Worm (Caenorhabditis elegans) whole organism, mixed stage, embryonic: ENCODE data around the gene fbxa-26.

ENCODE experiments used
- ceh-39 ChIP-seq: fragments of 150-350 bp; optimal IDR thresholded peaks from 2 replicates; lab custom pipeline; 2014; ENCODE audit warnings: missing biosample characterization, missing genetic modification characterization
- ceh-43 ChIP-seq: fragments of 200-800 bp; sonication (Bioruptor generic); optimal IDR thresholded peaks from 2 replicates; lab custom pipeline; 2018; ENCODE audit warnings: mild to moderate bottlenecking, missing genetic modification characterization, moderate library complexity, missing compliant biosample characterization
- drap-1 ChIP-seq: fragments of 200-800 bp; sonication (Bioruptor generic); optimal IDR thresholded peaks from 3 replicates; lab custom pipeline; 2018; ENCODE audit warnings: mild to moderate bottlenecking, missing genetic modification characterization, missing compliant biosample characterization
- elt-3 ChIP-seq: fragments of 150-350 bp; optimal IDR thresholded peaks from 2 replicates; lab custom pipeline; 2014; ENCODE audit warnings: missing biosample characterization, missing genetic modification characterization
- flh-1 ChIP-seq: fragments of 200-800 bp; sonication (Bioruptor generic); optimal IDR thresholded peaks from 2 replicates; lab custom pipeline; 2018; ENCODE audit warnings: mild to moderate bottlenecking, missing genetic modification characterization, moderate library complexity, missing compliant biosample characterization
- lsy-2 ChIP-seq: fragments of 150-350 bp; optimal IDR thresholded peaks from 2 replicates; lab custom pipeline; 2014; ENCODE audit warnings: missing biosample characterization, missing genetic modification characterization
- nhr-2 ChIP-seq: fragments of 150-350 bp; optimal IDR thresholded peaks from 2 replicates; lab custom pipeline; 2014; ENCODE audit warnings: missing biosample characterization, missing genetic modification characterization
- nhr-237 ChIP-seq: fragments of 150-350 bp; optimal IDR thresholded peaks from 2 replicates; lab custom pipeline; 2014; ENCODE audit warnings: missing biosample characterization, missing genetic modification characterization
- nhr-76 ChIP-seq: sonication (generic microtip); optimal IDR thresholded peaks from 2 replicates; lab custom pipeline; 2017; ENCODE audit warnings: missing biosample characterization, missing genetic modification characterization
- snpc-4 ChIP-seq: fragments of 150-350 bp; optimal IDR thresholded peaks from 2 replicates; lab custom pipeline; 2014; ENCODE audit warnings: missing biosample characterization, missing genetic modification characterization
- tbx-8 ChIP-seq: fragments of 200-800 bp; sonication (Bioruptor generic); optimal IDR thresholded peaks from 2 replicates; lab custom pipeline; 2018; ENCODE audit warnings: mild to moderate bottlenecking, missing genetic modification characterization, moderate library complexity, missing compliant biosample characterization
- unc-39 ChIP-seq: fragments of 150-350 bp; optimal IDR thresholded peaks from 2 replicates; lab custom pipeline; 2014; ENCODE audit warnings: missing biosample characterization, missing genetic modification characterization
- unc-62 ChIP-seq: fragments of 150-350 bp; optimal IDR thresholded peaks from 2 replicates; lab custom pipeline; 2014; ENCODE audit warnings: missing biosample characterization, missing genetic modification reagents, missing genetic modification characterization

DNA sequence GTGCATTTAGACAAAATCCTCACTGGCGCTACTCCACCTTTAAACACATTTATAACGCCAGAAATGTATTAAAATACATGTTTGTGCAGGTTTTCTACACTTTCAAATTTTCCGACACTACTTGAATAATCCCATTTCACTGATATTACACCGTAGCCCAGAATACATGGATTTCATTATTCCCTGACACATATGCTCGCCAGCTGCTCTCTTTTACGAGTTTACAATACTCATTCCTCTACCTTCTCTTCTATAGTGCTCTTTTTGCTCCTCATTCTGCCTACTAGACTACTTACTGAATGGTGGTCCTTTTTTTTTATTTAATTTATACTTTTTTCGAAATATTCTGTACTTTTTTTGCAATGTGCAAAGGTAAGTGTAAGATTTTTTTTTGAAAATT is 30.2 kb upstream of the fbxa-26 start:
- TF ChIP-seq drap-1 (GFP tag; lab: Kevin White, UChicago), result no peak
- TF ChIP-seq ceh-39 (tag; lab: Kevin White, UChicago), result no peak
- TF ChIP-seq nhr-76, result no peak
- no peak for TF ChIP-seq unc-39 (tag; lab: Kevin White, UChicago)
- no peak for TF ChIP-seq ceh-43 (GFP tag; lab: Kevin White, UChicago)
- TF ChIP-seq tbx-8, result no peak
- TF ChIP-seq elt-3 (tag; lab: Kevin White, UChicago), result no peak
- no peak for TF ChIP-seq nhr-2
- TF ChIP-seq lsy-2 (tag; lab: Kevin White, UChicago), result no peak
- no peak for TF ChIP-seq nhr-237 (tag; lab: Kevin White, UChicago)
- TF ChIP-seq snpc-4, result no peak
- TF ChIP-seq unc-62 (GFP tag; lab: Kevin White, UChicago), result no peak
- TF ChIP-seq flh-1 (GFP tag; lab: Kevin White, UChicago), result no peak
